Worm (Caenorhabditis elegans): ENCODE measurements around the gene R05A10.1.

R05A10.1 gene

ce11 chrIV:14177058-14177457 is 5.1 kb upstream of the R05A10.1 start, which contains the start of gene R05A10.2:
TSS of gene R05A10.2 (plus strand) at chrIV:14177271.
- TF ChIP-seq unc-3 (GFP tag; conservative IDR thresholded peaks at IDR 0.05) (no peak), unc-3 (tag; optimal IDR thresholded peaks at IDR 0.05) (no peak), ceh-34 (tag; optimal IDR thresholded peaks at IDR 0.05) (no peak), ceh-6 (GFP tag; optimal IDR thresholded peaks at IDR 0.05) (no peak), F13H6.1 (tag; optimal IDR thresholded peaks at IDR 0.05) (no peak), ceh-18 (tag; optimal IDR thresholded peaks at IDR 0.05) (no peak)

ce11 chrIV:14186264-14186663 is 4.1 kb downstream of the R05A10.1 start:
- TF ChIP-seq che-1 (tag; optimal IDR thresholded peaks at IDR 0.05) (no peak), ceh-18 (tag; optimal IDR thresholded peaks at IDR 0.05) (no peak), elt-2 (tag; optimal IDR thresholded peaks at IDR 0.05) (no peak), ama-1 (optimal IDR thresholded peaks at IDR 0.05) (no peak), hlh-15 (tag; optimal IDR thresholded peaks at IDR 0.05) (no peak), npax-4 (tag; optimal IDR thresholded peaks at IDR 0.05) (no peak), unc-42 (tag; optimal IDR thresholded peaks at IDR 0.05) (no peak), odd-2 (tag; optimal IDR thresholded peaks at IDR 0.05) (no peak), ahr-1 (tag; optimal IDR thresholded peaks at IDR 0.05) (no peak), zip-5 (tag; optimal IDR thresholded peaks at IDR 0.05) (no peak), madf-2 (tag; optimal IDR thresholded peaks at IDR 0.05) (no peak), lin-11 (tag; optimal IDR thresholded peaks at IDR 0.05) (no peak), unc-3 (GFP tag; conservative IDR thresholded peaks at IDR 0.05) (no peak), unc-3 (tag; optimal IDR thresholded peaks at IDR 0.05) (no peak), nhr-232 (tag; optimal IDR thresholded peaks at IDR 0.05) (no peak), ceh-6 (GFP tag; optimal IDR thresholded peaks at IDR 0.05) (no peak), gmeb-2 (tag; optimal IDR thresholded peaks at IDR 0.05) (no peak), K02D7.2 (tag; optimal IDR thresholded peaks at IDR 0.05) (no peak), lim-6 (tag; optimal IDR thresholded peaks at IDR 0.05) (no peak), ztf-16 (tag; optimal IDR thresholded peaks at IDR 0.05) (no peak), syd-9 (tag; optimal IDR thresholded peaks at IDR 0.05) (no peak)

ce11 chrIV:14191919-14192318 is 9.7 kb downstream of the R05A10.1 start, which contains the start of gene K01G12.22:
TSS of gene K01G12.22 (plus strand) at chrIV:14192219.
- TF ChIP-seq odd-2 (tag; optimal IDR thresholded peaks at IDR 0.05) (no peak), ama-1 (optimal IDR thresholded peaks at IDR 0.05) (no peak), zip-5 (tag; optimal IDR thresholded peaks at IDR 0.05) (no peak)

DNA sequence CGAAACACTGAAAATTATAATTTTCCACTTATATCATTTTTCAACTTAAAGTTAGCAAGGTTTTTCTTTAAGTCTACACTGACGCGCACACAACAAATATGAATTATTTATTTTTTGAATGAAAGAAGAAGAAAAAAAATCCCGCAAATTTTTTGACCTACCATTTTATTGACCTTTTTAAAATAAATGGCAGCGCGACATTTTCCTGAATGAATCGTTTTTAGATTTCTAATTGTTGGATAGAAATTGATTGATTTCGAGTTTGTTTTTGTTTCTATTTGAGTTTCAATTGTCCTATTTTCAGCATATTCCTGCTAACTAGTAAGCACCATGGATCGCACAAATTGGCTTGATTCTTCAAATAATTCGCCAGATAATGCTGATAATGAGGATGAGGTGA is 11.0 kb downstream of the R05A10.1 start, which contains the start of gene K01G12.3:
TSS of gene K01G12.3 (plus strand) at position 301 of the 400 bp plus-strand sequence.
- TF ChIP-seq dmd-4 (tag; optimal IDR thresholded peaks at IDR 0.05; ENCODE audit: borderline replicate concordance) (no peak), hlh-13 (GFP tag; optimal IDR thresholded peaks at IDR 0.05) (no peak), F13H6.1 (tag; optimal IDR thresholded peaks at IDR 0.05) (no peak), fax-1 (tag; optimal IDR thresholded peaks at IDR 0.05) (no peak), syd-9 (tag; optimal IDR thresholded peaks at IDR 0.05) (no peak), fkh-10 (GFP tag; optimal IDR thresholded peaks at IDR 0.05) (no peak), hlh-15 (tag; optimal IDR thresholded peaks at IDR 0.05) (no peak), odd-2 (tag; optimal IDR thresholded peaks at IDR 0.05) (no peak), ceh-31 (tag; optimal IDR thresholded peaks at IDR 0.05) (no peak), lin-11 (tag; optimal IDR thresholded peaks at IDR 0.05) (no peak), ceh-9 (tag; optimal IDR thresholded peaks at IDR 0.05) (no peak), gmeb-2 (tag; optimal IDR thresholded peaks at IDR 0.05) (no peak), mec-3 (tag; optimal IDR thresholded peaks at IDR 0.05; ENCODE audit: borderline replicate concordance) (no peak)

- TF ChIP-seq eyg-1 (tag; optimal IDR thresholded peaks at IDR 0.05), result no peak
- TF ChIP-seq dmd-4 (tag; optimal IDR thresholded peaks at IDR 0.05; ENCODE audit: borderline replicate concordance), result no peak
- no peak for TF ChIP-seq ttx-3 (tag; optimal IDR thresholded peaks at IDR 0.05)
- TF ChIP-seq fkh-6 (tag; optimal IDR thresholded peaks at IDR 0.05), result no peak
- no peak for TF ChIP-seq ztf-16 (tag; optimal IDR thresholded peaks at IDR 0.05)
- no peak for TF ChIP-seq ets-4 (tag; optimal IDR thresholded peaks at IDR 0.05)
- no peak for TF ChIP-seq pha-2 (tag; optimal IDR thresholded peaks at IDR 0.05)
- TF ChIP-seq lin-11 (tag; optimal IDR thresholded peaks at IDR 0.05), result no peak
- TF ChIP-seq lim-6 (tag; optimal IDR thresholded peaks at IDR 0.05), result no peak
- no peak for TF ChIP-seq unc-3 (GFP tag; conservative IDR thresholded peaks at IDR 0.05)
- TF ChIP-seq unc-3 (tag; optimal IDR thresholded peaks at IDR 0.05), result no peak
- no peak for TF ChIP-seq fkh-10 (GFP tag; optimal IDR thresholded peaks at IDR 0.05)
- TF ChIP-seq elt-4 (tag; optimal IDR thresholded peaks at IDR 0.05), result no peak
Observed at ce11 chrIV:14194317-14194716, 12.1 kb downstream of the R05A10.1 start.
